Worm (Caenorhabditis elegans): ENCODE results near the gene C06G3.8.

Gene C06G3.8

DNA sequence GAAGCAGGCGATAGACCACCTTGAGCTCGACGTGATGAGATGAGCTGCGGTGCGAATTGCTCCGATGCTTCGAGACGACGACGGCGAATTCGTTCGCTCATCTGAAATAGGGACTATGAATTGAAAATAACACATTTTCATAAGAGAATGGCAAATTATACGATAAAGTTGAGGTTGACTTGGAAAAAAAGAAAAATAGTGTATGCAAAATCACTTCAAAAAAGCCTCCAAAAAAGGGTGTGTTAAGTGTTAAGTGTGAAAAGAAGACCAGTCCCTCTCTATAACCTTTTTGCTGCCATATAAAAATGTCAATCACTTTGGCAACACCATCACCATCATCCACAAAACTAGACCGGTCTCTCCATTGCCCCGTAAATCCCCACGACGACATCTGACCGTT lies 45.5 kb downstream of the C06G3.8 start, which contains the start of gene prkl-1:
prkl-1 (minus strand) TSS at position 101 of the 400 bp plus-strand sequence.
- TF ChIP-seq hlh-17 (GFP tag; optimal IDR thresholded peaks at IDR 0.05; ENCODE audit: borderline replicate concordance) = no peak
- TF ChIP-seq tlp-1 (tag; optimal IDR thresholded peaks at IDR 0.05) = no peak

DNA sequence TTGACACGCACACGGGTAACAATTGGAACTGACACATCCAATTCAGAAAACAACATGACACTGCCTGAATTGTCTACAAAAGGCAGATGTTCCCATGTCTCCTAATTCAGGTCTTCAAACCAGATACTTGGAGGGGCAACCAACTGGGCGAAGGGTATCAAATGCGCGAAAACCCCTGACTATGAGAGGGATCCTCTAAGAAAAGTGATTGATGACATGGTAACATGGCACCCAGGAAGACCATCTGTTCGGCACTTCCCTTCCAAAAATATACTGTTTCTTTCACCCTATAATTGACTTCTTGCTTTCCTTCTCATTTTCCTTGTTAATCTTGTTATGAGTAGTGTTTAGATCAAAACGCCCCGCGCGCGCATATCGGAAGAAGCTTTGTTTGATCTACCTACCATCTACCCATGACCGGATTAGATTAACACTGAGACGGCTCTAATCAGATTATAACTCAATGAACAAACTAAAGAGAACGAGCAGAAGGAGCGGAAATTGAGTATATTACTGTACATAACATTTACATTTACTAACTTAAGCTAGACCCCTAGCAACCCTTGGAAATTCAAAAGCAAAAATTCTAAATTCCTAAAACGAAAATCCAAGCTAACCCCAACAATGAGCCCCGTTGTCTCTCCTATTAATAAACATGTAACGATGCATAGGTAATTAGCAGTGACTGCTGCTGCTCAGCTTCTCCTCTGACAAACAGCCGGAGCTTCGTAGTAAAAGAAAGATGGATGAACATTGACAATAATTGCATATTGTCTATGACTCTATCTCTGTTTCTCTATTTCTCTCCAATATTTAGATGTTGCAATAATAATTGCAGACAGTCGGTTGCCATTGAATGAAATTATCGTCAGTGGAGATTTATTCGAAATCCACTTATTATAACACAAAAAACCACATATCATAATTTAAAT lies 47.6 kb downstream of the C06G3.8 start:
- no peak for TF ChIP-seq mef-2 (tag; optimal IDR thresholded peaks at IDR 0.05)
- TF ChIP-seq efl-1 (optimal IDR thresholded peaks at IDR 0.05) = no peak
- peak in 1 of 2 experiments; percentile 40 for TF ChIP-seq efl-1 (GFP tag; optimal IDR thresholded peaks at IDR 0.05 in 1 of 2)
- TF ChIP-seq unc-130 (tag; optimal IDR thresholded peaks at IDR 0.05) = no peak
- no peak for TF ChIP-seq xbp-1 (tag; optimal IDR thresholded peaks at IDR 0.05)
- TF ChIP-seq nhr-85 (tag) = peak; percentile 57
- TF ChIP-seq jun-1 (tag; optimal IDR thresholded peaks at IDR 0.05) = no peak
